Worm (Caenorhabditis elegans) whole organism, young adult: ENCODE data around the gene C53D6.7.

Experiments used
- F22D6.2 ChIP-seq: sonication (generic microtip); optimal IDR thresholded peaks from 2 replicates; lab custom pipeline; 2016; ENCODE audit warnings: mild to moderate bottlenecking, missing genetic modification characterization, missing compliant biosample characterization
- F37B4.10 ChIP-seq: fragments of 200-800 bp; sonication (Bioruptor generic); IDR thresholded peaks from 2 replicates; pipeline ENCODE4 v1.3.6; 2022; ENCODE audit warnings: missing genetic modification characterization, missing compliant biosample characterization
- K11D2.4 ChIP-seq: fragments of 200-800 bp; sonication (Bioruptor generic); IDR thresholded peaks from 2 replicates; pipeline ENCODE4 v1.3.6; 2022; ENCODE audit warnings: missing genetic modification reagents, missing genetic modification characterization, missing compliant biosample characterization
- T26A5.8 ChIP-seq: sonication (generic microtip); optimal IDR thresholded peaks from 2 replicates; lab custom pipeline; 2016; ENCODE audit warnings: missing genetic modification characterization, missing compliant biosample characterization
- Y53F4B.3 ChIP-seq: fragments of 200-800 bp; sonication (Bioruptor generic); IDR thresholded peaks from 2 replicates; pipeline ENCODE4 v1.3.6; 2022; ENCODE audit warnings: missing genetic modification reagents, missing genetic modification characterization, missing compliant biosample characterization
- Y56A3A.18 ChIP-seq: fragments of 200-800 bp; sonication (Bioruptor generic); IDR thresholded peaks from 2 replicates; pipeline ENCODE4 v1.3.6; 2022; ENCODE audit warnings: missing genetic modification reagents, missing genetic modification characterization, missing compliant biosample characterization
- Y95B8A.8 ChIP-seq: fragments of 200-800 bp; sonication (Bioruptor generic); IDR thresholded peaks from 2 replicates; pipeline ENCODE4 v1.3.6; 2022; ENCODE audit warnings: missing genetic modification reagents, missing genetic modification characterization, missing compliant biosample characterization
- atf-7 ChIP-seq: sonication (generic microtip); optimal IDR thresholded peaks from 2 replicates; lab custom pipeline; 2017; ENCODE audit warnings: mild to moderate bottlenecking, missing genetic modification characterization, missing compliant biosample characterization
- attf-6 ChIP-seq: fragments of 200-800 bp; sonication (Bioruptor generic); IDR thresholded peaks from 2 replicates; pipeline ENCODE4 v1.3.6; 2022; ENCODE audit warnings: missing genetic modification reagents, missing genetic modification characterization, missing compliant biosample characterization
- bed-2 ChIP-seq: fragments of 200-800 bp; sonication (Bioruptor generic); IDR thresholded peaks from 2 replicates; pipeline ENCODE4 v1.3.6; 2022; ENCODE audit warnings: missing genetic modification reagents, missing genetic modification characterization, missing compliant biosample characterization
- ceh-100 ChIP-seq: fragments of 200-800 bp; sonication (Bioruptor generic); IDR thresholded peaks from 2 replicates; pipeline ENCODE4 v1.3.6; 2022; ENCODE audit warnings: missing genetic modification reagents, missing genetic modification characterization, missing compliant biosample characterization
- ceh-27 ChIP-seq: fragments of 200-800 bp; sonication (Bioruptor generic); optimal IDR thresholded peaks from 2 replicates; lab custom pipeline; 2018; ENCODE audit warnings: mild to moderate bottlenecking, missing genetic modification characterization, moderate library complexity, missing compliant biosample characterization
- ceh-40 ChIP-seq: fragments of 200-800 bp; sonication (Bioruptor generic); IDR thresholded peaks from 2 replicates; pipeline ENCODE4 v1.3.6; 2022; ENCODE audit warnings: missing genetic modification characterization, missing compliant biosample characterization
- ceh-79 ChIP-seq: sonication (generic microtip); optimal IDR thresholded peaks from 2 replicates; lab custom pipeline; 2017; ENCODE audit warnings: mild to moderate bottlenecking, missing genetic modification characterization, missing compliant biosample characterization
- dpff-1 ChIP-seq: sonication (generic microtip); optimal IDR thresholded peaks from 2 replicates; lab custom pipeline; 2017; ENCODE audit warnings: mild to moderate bottlenecking, missing genetic modification characterization, missing compliant biosample characterization
- egl-18 ChIP-seq: fragments of 200-800 bp; sonication (Bioruptor generic); IDR thresholded peaks from 2 replicates; pipeline ENCODE4 v1.3.6; 2022; ENCODE audit warnings: missing genetic modification reagents, missing genetic modification characterization, missing compliant biosample characterization
- egl-44 ChIP-seq: fragments of 200-800 bp; sonication (Bioruptor generic); IDR thresholded peaks from 2 replicates; pipeline ENCODE4 v1.3.6; 2022; ENCODE audit warnings: missing genetic modification reagents, missing genetic modification characterization, missing compliant biosample characterization
- ekl-4 ChIP-seq: fragments of 200-800 bp; sonication (Bioruptor generic); IDR thresholded peaks from 2 replicates; pipeline ENCODE4 v1.3.6; 2022; ENCODE audit warnings: missing genetic modification reagents, missing genetic modification characterization, missing compliant biosample characterization
- him-1 ChIP-seq: sonication (generic microtip); optimal IDR thresholded peaks from 2 replicates; lab custom pipeline; 2016; ENCODE audit warnings: missing genotype, missing genetic modification reagents, missing genetic modification characterization, missing compliant biosample characterization
- hlh-12 ChIP-seq: sonication (generic microtip); optimal IDR thresholded peaks from 2 replicates; lab custom pipeline; 2016; ENCODE audit warnings: missing genetic modification characterization, missing compliant biosample characterization
- hmg-20 ChIP-seq: fragments of 200-800 bp; sonication (Bioruptor generic); IDR thresholded peaks from 2 replicates; pipeline ENCODE4 v1.3.6; 2022; ENCODE audit warnings: missing genetic modification reagents, missing genetic modification characterization, missing compliant biosample characterization
- let-607 ChIP-seq, 2 experiments: fragments of 200-800 bp in 1 of 2; sonication (Bioruptor generic) in 1 of 2; sonication (generic microtip) in 1 of 2; optimal IDR thresholded peaks; 2 replicates each; lab custom pipeline; 2016 to 2018; ENCODE audit warnings: mild to moderate bottlenecking in 2 of 2, missing compliant biosample characterization in 2 of 2, missing genetic modification characterization in 2 of 2, moderate library complexity in 2 of 2, missing genotype in 1 of 2
- lin-26 ChIP-seq: fragments of 200-800 bp; sonication (Bioruptor generic); IDR thresholded peaks from 2 replicates; pipeline ENCODE4 v1.3.6; 2022; ENCODE audit warnings: missing genetic modification reagents, missing genetic modification characterization, missing compliant biosample characterization
- lin-40 ChIP-seq: sonication (generic microtip); optimal IDR thresholded peaks from 2 replicates; lab custom pipeline; 2016; ENCODE audit warnings: missing genetic modification characterization, mild to moderate bottlenecking, missing compliant biosample characterization, missing genotype, missing genetic modification reagents
- madf-10 ChIP-seq: sonication (generic microtip); optimal IDR thresholded peaks from 2 replicates; lab custom pipeline; 2016; ENCODE audit warnings: mild to moderate bottlenecking, missing genetic modification characterization, missing compliant biosample characterization
- madf-6 ChIP-seq: fragments of 200-800 bp; sonication (Bioruptor generic); IDR thresholded peaks from 2 replicates; pipeline ENCODE4 v1.3.6; 2022; ENCODE audit warnings: missing genetic modification reagents, missing genetic modification characterization, missing compliant biosample characterization
- mel-28 ChIP-seq: sonication (generic microtip); optimal IDR thresholded peaks from 2 replicates; lab custom pipeline; 2016; ENCODE audit warnings: borderline replicate concordance, mild to moderate bottlenecking, missing genetic modification characterization, missing compliant biosample characterization
- mes-4 ChIP-seq: sonication (generic microtip); optimal IDR thresholded peaks from 2 replicates; lab custom pipeline; 2016; ENCODE audit warnings: missing genotype, missing genetic modification characterization, missing compliant biosample characterization
- nfyb-1 ChIP-seq: fragments of 200-800 bp; sonication (Bioruptor generic); IDR thresholded peaks from 2 replicates; pipeline ENCODE4 v1.3.6; 2022; ENCODE audit warnings: missing genetic modification reagents, missing genetic modification characterization, missing compliant biosample characterization
- nhr-90 ChIP-seq: sonication (generic microtip); optimal IDR thresholded peaks from 2 replicates; lab custom pipeline; 2016; ENCODE audit warnings: missing genotype, mild to moderate bottlenecking, missing genetic modification characterization, missing compliant biosample characterization
- rcor-1 ChIP-seq: fragments of 200-800 bp; sonication (Bioruptor generic); IDR thresholded peaks from 2 replicates; pipeline ENCODE4 v1.3.6; 2022; ENCODE audit warnings: missing genetic modification reagents, missing genetic modification characterization, missing compliant biosample characterization
- rec-8 ChIP-seq, 2 experiments: sonication (generic microtip); optimal IDR thresholded peaks; 2 replicates each; lab custom pipeline; 2016; ENCODE audit warnings: mild to moderate bottlenecking in 2 of 2, missing genetic modification characterization in 2 of 2, missing genetic modification reagents in 2 of 2, missing genotype in 2 of 2, missing biosample characterization in 1 of 2, missing compliant biosample characterization in 1 of 2, moderate library complexity in 1 of 2
- sdz-38 ChIP-seq: sonication (generic microtip); optimal IDR thresholded peaks from 2 replicates; lab custom pipeline; 2016; ENCODE audit warnings: missing genotype, missing genetic modification characterization, missing compliant biosample characterization
- sea-2 ChIP-seq: fragments of 200-800 bp; sonication (Bioruptor generic); IDR thresholded peaks from 2 replicates; pipeline ENCODE4 v1.3.6; 2022; ENCODE audit warnings: missing genetic modification characterization, missing compliant biosample characterization
- snpc-1.1 ChIP-seq: sonication (generic microtip); optimal IDR thresholded peaks from 2 replicates; lab custom pipeline; 2017; ENCODE audit warnings: missing genetic modification characterization, mild to moderate bottlenecking, missing compliant biosample characterization, antibody characterized with exemption, moderate library complexity, missing genotype, missing genetic modification reagents; ENCODE audit not compliant: insufficient read depth
- sptf-2 ChIP-seq: fragments of 200-800 bp; sonication (Bioruptor generic); optimal IDR thresholded peaks from 2 replicates; lab custom pipeline; 2018; ENCODE audit warnings: mild to moderate bottlenecking, missing genetic modification characterization, missing compliant biosample characterization
- tlf-1 ChIP-seq: fragments of 200-800 bp; sonication (Bioruptor generic); optimal IDR thresholded peaks from 2 replicates; lab custom pipeline; 2018; ENCODE audit warnings: mild to moderate bottlenecking, missing genetic modification characterization, missing compliant biosample characterization
- ztf-18 ChIP-seq: sonication (generic microtip); optimal IDR thresholded peaks from 2 replicates; lab custom pipeline; 2016; ENCODE audit warnings: missing genotype, mild to moderate bottlenecking, missing genetic modification characterization, missing compliant biosample characterization
- ztf-25 ChIP-seq: fragments of 200-800 bp; sonication (Bioruptor generic); IDR thresholded peaks from 2 replicates; pipeline ENCODE4 v1.3.6; 2022; ENCODE audit warnings: missing genetic modification reagents, missing genetic modification characterization, missing compliant biosample characterization
- ztf-3 ChIP-seq: fragments of 200-800 bp; sonication (Bioruptor generic); optimal IDR thresholded peaks from 2 replicates; lab custom pipeline; 2018; ENCODE audit warnings: mild to moderate bottlenecking, missing genetic modification characterization, missing compliant biosample characterization
- ztf-6 ChIP-seq: fragments of 200-800 bp; sonication (Bioruptor generic); IDR thresholded peaks from 2 replicates; pipeline ENCODE4 v1.3.6; 2022; ENCODE audit warnings: missing genetic modification reagents, missing genetic modification characterization, missing compliant biosample characterization

Gene C53D6.7

DNA sequence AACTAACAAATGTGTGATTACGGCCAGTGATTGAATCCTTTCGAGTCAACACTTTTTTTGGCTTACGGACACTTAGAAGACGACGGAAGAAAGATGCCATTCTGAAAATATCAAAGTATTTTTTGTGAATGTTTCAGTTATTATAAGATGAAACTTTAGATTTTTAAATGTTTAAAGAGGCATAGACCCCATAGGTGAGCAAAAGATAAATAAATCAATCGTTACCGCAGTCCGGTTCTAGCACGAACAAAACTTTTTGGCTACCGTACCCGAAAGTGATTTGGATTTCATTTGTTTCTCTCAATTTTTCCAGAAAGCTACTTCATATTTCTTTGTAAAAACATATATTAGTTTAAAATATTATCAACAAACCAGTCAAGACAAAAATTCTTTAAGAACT lies at the start of gene C53D6.7:
TSS of gene C53D6.7 (minus strand) at position 101 of the 400 bp plus-strand sequence.
- TF ChIP-seq hmg-20 (GFP tag; lab: Robert Waterston, UW) (no peak), nfyb-1 (GFP tag; lab: Robert Waterston, UW) (no peak), F37B4.10 (GFP tag; lab: Robert Waterston, UW) (no peak), atf-7 (tag; lab: Kevin White, UChicago) (no peak), F22D6.2 (tag; lab: Kevin White, UChicago) (no peak), madf-10 (tag; lab: Kevin White, UChicago) (no peak), bed-2 (no peak), ceh-27 (GFP tag; lab: Kevin White, UChicago) (no peak), Y53F4B.3 (GFP tag; lab: Robert Waterston, UW) (no peak), sdz-38 (tag; lab: Kevin White, UChicago) (no peak), rcor-1 (GFP tag; lab: Robert Waterston, UW) (no peak), K11D2.4 (GFP tag; lab: Robert Waterston, UW) (no peak), T26A5.8 (tag; lab: Kevin White, UChicago) (no peak), ztf-3 (GFP tag; lab: Kevin White, UChicago) (no peak), nhr-90 (tag; lab: Kevin White, UChicago) (no peak), sptf-2 (no peak), madf-6 (no peak), him-1 (tag; lab: Kevin White, UChicago) (no peak), egl-18 (GFP tag; lab: Robert Waterston, UW) (no peak)

DNA sequence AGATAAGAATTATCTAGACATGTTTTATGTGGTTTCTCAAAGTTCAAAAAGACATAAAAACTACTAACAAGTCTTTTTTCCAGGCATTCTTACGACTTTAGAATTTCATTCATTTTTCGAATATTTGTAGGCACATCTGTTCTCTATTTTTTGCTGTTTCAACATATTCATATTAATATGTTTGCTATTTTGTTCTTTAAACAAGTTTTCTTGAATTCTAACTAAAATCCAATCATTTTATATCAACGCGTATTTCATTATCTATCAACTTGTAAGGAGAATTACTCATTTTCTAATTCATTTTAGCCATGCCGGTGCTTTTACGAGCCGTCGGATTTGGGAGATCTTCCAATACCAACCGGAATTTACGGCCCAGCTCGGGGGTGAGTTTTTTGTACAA lies 45.1 kb upstream of the C53D6.7 start, which contains the start of gene twk-8:
TSS of gene twk-8 (plus strand) at position 301 of the 400 bp plus-strand sequence.
- no peak for TF ChIP-seq rec-8 (tag; optimal IDR thresholded peaks at IDR 0.05; lab: Kevin White, UChicago)
- no peak for TF ChIP-seq mel-28 (tag; lab: Kevin White, UChicago)
- TF ChIP-seq ztf-6, result no peak
- no peak for TF ChIP-seq Y56A3A.18 (GFP tag; lab: Robert Waterston, UW)
- no peak for TF ChIP-seq ceh-40 (GFP tag; lab: Robert Waterston, UW)
- TF ChIP-seq hlh-12, result no peak
- no peak for TF ChIP-seq mes-4 (tag; lab: Kevin White, UChicago)
- TF ChIP-seq lin-26 (GFP tag; lab: Robert Waterston, UW), result no peak
- no peak for TF ChIP-seq tlf-1 (GFP tag; lab: Kevin White, UChicago)
- TF ChIP-seq egl-44, result no peak
- no peak for TF ChIP-seq ceh-100 (GFP tag; lab: Robert Waterston, UW)
- TF ChIP-seq let-607 (tag; optimal IDR thresholded peaks at IDR 0.05; lab: Kevin White, UChicago), result no peak
- TF ChIP-seq ekl-4 (GFP tag; lab: Robert Waterston, UW), result no peak
- TF ChIP-seq snpc-1.1, result no peak
- TF ChIP-seq, all 124 proteins: peak for 0

ce11 chrIV:9080201-9080600 lies 43.2 kb upstream of the C53D6.7 start:
- TF ChIP-seq ceh-79 (tag; lab: Kevin White, UChicago) (no peak), sptf-2 (no peak), atf-7 (tag; lab: Kevin White, UChicago) (no peak), mel-28 (tag; lab: Kevin White, UChicago) (no peak), ztf-25 (GFP tag; lab: Robert Waterston, UW) (no peak), egl-44 (no peak), ztf-18 (tag; lab: Kevin White, UChicago) (no peak), lin-40 (tag; lab: Kevin White, UChicago) (no peak), Y95B8A.8 (no peak), dpff-1 (tag; lab: Kevin White, UChicago) (no peak), madf-6 (no peak), tlf-1 (GFP tag; lab: Kevin White, UChicago) (no peak), egl-18 (GFP tag; lab: Robert Waterston, UW) (no peak), sea-2 (no peak), attf-6 (GFP tag; lab: Robert Waterston, UW) (no peak)
